Worm (Caenorhabditis elegans): Measurements from ENCODE around the gene F47B8.13.
A peak's percentile ranks its signal among the peaks of the same experiment; 100 is the strongest.

F47B8.13 gene

DNA sequence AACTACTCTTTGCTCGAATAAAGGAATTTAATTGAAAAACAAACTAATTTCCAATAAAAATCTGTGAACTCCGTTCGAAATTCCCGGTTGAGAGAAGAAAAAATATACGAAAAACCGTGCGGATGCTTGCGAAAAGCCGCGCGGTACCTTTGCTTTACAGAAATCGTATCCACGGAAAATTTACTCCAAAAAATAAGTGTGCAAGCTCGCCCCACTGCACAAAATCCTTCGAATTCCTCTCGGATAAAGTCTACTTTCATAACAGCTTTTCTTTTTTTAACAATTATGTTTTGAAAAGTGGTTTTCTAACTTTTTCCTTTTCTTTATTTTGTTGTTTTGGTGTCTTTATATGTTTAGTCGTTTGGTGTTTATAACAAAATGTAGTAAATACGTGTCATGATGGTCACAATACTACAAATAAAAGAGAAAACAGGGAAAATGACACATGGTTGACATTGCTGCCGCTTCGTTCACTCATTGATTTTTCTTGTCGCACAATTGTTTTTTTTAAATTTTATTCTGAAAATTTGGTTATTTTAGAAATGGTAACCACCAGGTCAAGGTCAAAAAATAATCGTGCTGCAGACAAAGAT is 27.8 kb upstream of the F47B8.13 start, which contains the start of gene cept-2 (continued):
- TF ChIP-seq sox-2 (GFP tag; IDR thresholded peaks at IDR 0.05) (no peak), ceh-22 (tag; optimal IDR thresholded peaks at IDR 0.05) (no peak), K09A11.1 (tag; optimal IDR thresholded peaks at IDR 0.05; ENCODE audit: insufficient read depth) (peak; percentile 21), sox-4 (tag; optimal IDR thresholded peaks at IDR 0.05) (no peak), che-1 (tag; optimal IDR thresholded peaks at IDR 0.05) (no peak), hlh-6 (tag; optimal IDR thresholded peaks at IDR 0.05) (no peak), rnt-1 (tag; optimal IDR thresholded peaks at IDR 0.05) (peak; percentile 84), ceh-2 (tag; optimal IDR thresholded peaks at IDR 0.05) (peak; percentile 55), hlh-8 (tag; optimal IDR thresholded peaks at IDR 0.05) (peak; percentile 58), ceh-30 (tag; optimal IDR thresholded peaks at IDR 0.05) (no peak), tbx-2 (tag; optimal IDR thresholded peaks at IDR 0.05) (peak; percentile 87), pat-9 (tag; optimal IDR thresholded peaks at IDR 0.05) (no peak), C38D4.7 (GFP tag; optimal IDR thresholded peaks at IDR 0.05) (no peak), fax-1 (tag; optimal IDR thresholded peaks at IDR 0.05) (peak; percentile 75), dmd-4 (tag; optimal IDR thresholded peaks at IDR 0.05; ENCODE audit: borderline replicate concordance) (no peak), ttx-3 (tag; optimal IDR thresholded peaks at IDR 0.05) (no peak), ceh-14 (tag; optimal IDR thresholded peaks at IDR 0.05) (peak; percentile 76), Y22D7AL.16 (tag; optimal IDR thresholded peaks at IDR 0.05) (no peak), ceh-31 (tag; optimal IDR thresholded peaks at IDR 0.05) (peak; percentile 94), C08G9.2 (tag; optimal IDR thresholded peaks at IDR 0.05) (peak; percentile 84), lim-6 (tag; optimal IDR thresholded peaks at IDR 0.05) (peak; percentile 73), pros-1 (tag; optimal IDR thresholded peaks at IDR 0.05) (no peak), elt-4 (tag; optimal IDR thresholded peaks at IDR 0.05) (no peak), madf-2 (tag; optimal IDR thresholded peaks at IDR 0.05) (peak; percentile 44), fkh-6 (tag; optimal IDR thresholded peaks at IDR 0.05) (no peak), tbx-7 (tag; optimal IDR thresholded peaks at IDR 0.05) (peak; percentile 65), zip-5 (tag; optimal IDR thresholded peaks at IDR 0.05) (peak; percentile 32), pha-2 (tag; optimal IDR thresholded peaks at IDR 0.05) (no peak)

- TF ChIP-seq ceh-9 (tag; optimal IDR thresholded peaks at IDR 0.05) (no peak), mec-3 (tag; optimal IDR thresholded peaks at IDR 0.05; ENCODE audit: borderline replicate concordance) (no peak), gmeb-2 (tag; optimal IDR thresholded peaks at IDR 0.05) (no peak), ceh-31 (tag; optimal IDR thresholded peaks at IDR 0.05) (no peak), F13H6.1 (tag; optimal IDR thresholded peaks at IDR 0.05) (no peak), ceh-19 (GFP tag; optimal IDR thresholded peaks at IDR 0.05) (no peak)
These were observed 22.1 kb upstream of the F47B8.13 start, which contains the start of gene F47B8.10 for ce11 chrV:14341672-14342071. Gene F47B8.10 (plus strand): TSS chrV:14341972.

DNA sequence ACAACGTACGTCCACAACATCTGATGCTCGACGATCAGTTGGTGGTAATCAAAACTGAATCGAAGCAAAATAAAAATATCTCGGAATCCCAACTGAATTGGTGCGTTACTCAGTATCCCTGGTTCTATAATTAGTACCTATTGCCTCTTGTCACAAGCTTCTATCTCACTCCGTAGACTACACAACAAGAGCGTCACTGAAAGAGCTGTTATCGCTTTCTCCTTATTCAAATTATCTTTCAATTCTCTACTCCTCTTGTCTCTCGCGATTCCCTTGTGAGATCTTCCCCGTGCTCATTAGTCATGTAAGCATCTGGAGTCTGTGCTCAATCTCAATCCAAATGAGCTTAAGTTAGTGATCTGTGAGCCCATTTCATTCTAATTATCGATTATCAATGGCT is 17.1 kb upstream of the F47B8.13 start, which contains the start of gene srm-6:
Gene srm-6, plus strand, starts transcription at position 301 of the 400 bp plus-strand sequence.
- TF ChIP-seq ceh-9 (tag; optimal IDR thresholded peaks at IDR 0.05), result no peak
- TF ChIP-seq unc-42 (tag; optimal IDR thresholded peaks at IDR 0.05), result no peak
- TF ChIP-seq lim-6 (tag; optimal IDR thresholded peaks at IDR 0.05), result no peak
- no peak for TF ChIP-seq rnt-1 (tag; optimal IDR thresholded peaks at IDR 0.05)
- TF ChIP-seq tbx-2 (tag; optimal IDR thresholded peaks at IDR 0.05), result no peak

DNA sequence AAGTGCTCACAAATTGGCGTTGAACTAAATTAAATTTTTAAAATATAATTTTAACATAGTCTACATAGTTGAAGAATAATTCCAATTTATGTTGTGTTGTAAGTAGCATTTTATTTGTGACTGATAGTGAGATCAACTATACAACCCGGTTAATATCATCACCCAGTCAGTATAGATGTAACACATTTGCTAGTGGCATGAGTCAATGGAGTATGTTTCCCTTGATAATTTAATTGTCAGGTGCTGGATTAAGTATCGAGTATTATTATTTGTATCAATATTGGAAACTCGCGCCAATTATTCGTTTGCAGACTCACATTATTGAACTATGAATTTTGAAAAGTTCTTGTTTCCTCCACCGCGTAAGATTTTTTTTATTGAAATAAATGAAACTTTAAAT is 15.4 kb upstream of the F47B8.13 start, which contains the start of gene srm-5:
Gene srm-5, plus strand, starts transcription at position 301 of the 400 bp plus-strand sequence.
- TF ChIP-seq ceh-48 (tag; optimal IDR thresholded peaks at IDR 0.05), result no peak
- TF ChIP-seq hlh-15 (tag; optimal IDR thresholded peaks at IDR 0.05), result no peak
- no peak for TF ChIP-seq ceh-30 (tag; optimal IDR thresholded peaks at IDR 0.05)
- no peak for TF ChIP-seq nfya-1 (tag; optimal IDR thresholded peaks at IDR 0.05)
- no peak for TF ChIP-seq ceh-34 (tag; optimal IDR thresholded peaks at IDR 0.05)
- TF ChIP-seq ets-4 (tag; optimal IDR thresholded peaks at IDR 0.05), result no peak
- TF ChIP-seq ama-1 (optimal IDR thresholded peaks at IDR 0.05), result no peak
- TF ChIP-seq lim-6 (tag; optimal IDR thresholded peaks at IDR 0.05), result no peak
- TF ChIP-seq fkh-6 (tag; optimal IDR thresholded peaks at IDR 0.05), result no peak
- no peak for TF ChIP-seq K09A11.1 (tag; optimal IDR thresholded peaks at IDR 0.05; ENCODE audit: insufficient read depth)

Measured in whole organism, late embryonic.